Fruit fly (Drosophila melanogaster): ENCODE results near the gene CG4461.

Gene CG4461

DNA sequence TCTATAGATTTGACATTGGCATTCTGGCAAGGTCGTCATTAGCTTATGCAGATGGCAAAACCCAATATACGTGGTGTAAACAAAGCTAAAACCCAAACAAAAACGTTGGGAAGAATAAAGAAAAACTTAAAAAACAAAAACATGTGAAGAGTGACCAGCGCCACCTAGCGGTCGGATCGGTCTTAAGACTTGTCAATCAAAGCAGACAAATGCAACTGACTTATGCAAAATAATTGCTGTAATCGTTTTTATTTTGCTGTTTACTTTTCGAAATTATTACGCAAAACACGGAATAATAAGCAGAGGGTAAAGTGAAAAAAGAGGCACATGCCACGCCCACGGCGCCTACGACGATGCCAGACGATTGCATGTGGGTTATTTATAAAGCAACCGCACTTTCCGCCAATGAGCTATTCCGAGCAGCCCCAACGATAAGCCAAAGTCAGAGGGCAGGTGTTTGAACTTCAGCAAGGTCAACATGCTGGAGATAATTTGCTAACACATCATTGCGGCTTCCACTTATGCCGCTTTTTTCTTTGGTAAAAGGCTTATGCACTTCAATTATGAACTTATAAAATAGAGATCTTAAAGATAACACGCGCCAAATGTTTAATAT is 19.0 kb upstream of the CG4461 start:
- TF ChIP-seq psq (optimal IDR thresholded peaks at IDR 0.05), result no peak
- no peak for TF ChIP-seq pan (optimal IDR thresholded peaks at IDR 0.05)
- no peak for TF ChIP-seq EcR (GFP tag; optimal IDR thresholded peaks at IDR 0.05)
- TF ChIP-seq usp (GFP tag; optimal IDR thresholded peaks at IDR 0.05), result no peak
- no peak for TF ChIP-seq Dll (optimal IDR thresholded peaks at IDR 0.05)
- no peak for TF ChIP-seq CG8478 (optimal IDR thresholded peaks at IDR 0.05)

DNA sequence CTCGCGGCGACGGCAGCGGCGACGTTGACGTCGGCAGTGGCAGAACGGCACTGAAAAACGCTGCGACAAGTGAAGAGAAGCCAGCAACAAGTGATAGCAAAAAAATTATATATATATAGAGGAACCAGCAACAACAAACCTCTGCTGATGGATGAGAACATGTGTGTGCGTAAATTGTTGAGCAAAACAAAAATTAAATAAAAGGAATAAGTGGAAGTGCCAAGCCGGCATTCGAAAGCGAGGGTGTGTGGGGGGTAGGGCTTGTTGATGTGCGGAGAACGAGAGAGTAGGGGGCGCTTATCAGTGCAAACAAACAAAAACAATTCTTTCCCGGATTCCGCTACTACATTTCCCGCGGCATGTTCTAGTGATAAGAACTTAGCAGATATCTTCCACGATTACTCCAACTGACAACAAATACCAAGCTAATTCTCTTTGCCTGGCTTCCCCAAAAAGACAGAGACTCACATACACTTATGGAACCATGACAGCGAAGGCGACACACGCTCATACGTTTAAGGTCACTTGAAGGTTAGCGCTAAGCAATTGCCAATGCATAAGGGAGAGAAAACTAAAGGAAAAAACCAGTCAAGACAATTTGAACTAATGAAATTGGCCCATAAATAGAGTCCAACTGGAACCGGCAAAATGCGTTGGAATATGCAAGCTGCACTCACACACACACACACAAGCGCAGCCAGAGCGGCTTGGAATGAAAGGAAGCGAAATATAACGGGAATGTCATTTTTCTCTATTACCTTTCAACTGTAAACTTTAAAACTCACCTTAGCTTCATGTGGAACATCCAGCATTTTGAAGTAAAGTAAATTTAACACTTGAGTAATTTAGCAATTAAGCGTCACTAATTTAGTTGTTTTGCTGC is 17.2 kb upstream of the CG4461 start:
- no peak for TF ChIP-seq pan (optimal IDR thresholded peaks at IDR 0.05)
- no peak for TF ChIP-seq psq (optimal IDR thresholded peaks at IDR 0.05)
- TF ChIP-seq usp (GFP tag; optimal IDR thresholded peaks at IDR 0.05), result no peak
- TF ChIP-seq Dll (optimal IDR thresholded peaks at IDR 0.05), result no peak
- TF ChIP-seq EcR (GFP tag; optimal IDR thresholded peaks at IDR 0.05), result no peak
- no peak for TF ChIP-seq CG8478 (optimal IDR thresholded peaks at IDR 0.05)

DNA sequence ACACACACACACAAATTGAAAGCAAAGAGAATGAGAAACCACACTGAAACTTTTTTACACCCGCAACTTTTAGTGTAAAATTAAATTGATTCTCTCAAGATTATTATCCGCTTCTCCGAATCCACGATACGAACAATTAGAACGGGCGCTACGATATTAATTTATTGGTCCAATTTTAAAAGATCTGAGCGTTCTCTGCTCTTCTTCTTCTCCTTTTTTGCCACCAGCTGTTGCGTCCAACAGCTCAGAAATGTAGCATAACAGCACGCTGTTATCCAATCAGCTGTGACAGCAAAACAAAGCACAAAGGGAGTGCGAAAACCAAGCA is 16.6 kb upstream of the CG4461 start, which contains the start of the genes UGP and Svip:
TSS of gene UGP (minus strand) at position 223 of the 328 bp plus-strand sequence.
TSS of gene Svip (plus strand) at position 287 of the 328 bp plus-strand sequence.
- TF ChIP-seq EcR (GFP tag; optimal IDR thresholded peaks at IDR 0.05) (no peak), usp (GFP tag; optimal IDR thresholded peaks at IDR 0.05) (no peak), pan (optimal IDR thresholded peaks at IDR 0.05) (no peak), Dll (optimal IDR thresholded peaks at IDR 0.05) (no peak), CG8478 (optimal IDR thresholded peaks at IDR 0.05) (no peak), psq (optimal IDR thresholded peaks at IDR 0.05) (no peak)

DNA sequence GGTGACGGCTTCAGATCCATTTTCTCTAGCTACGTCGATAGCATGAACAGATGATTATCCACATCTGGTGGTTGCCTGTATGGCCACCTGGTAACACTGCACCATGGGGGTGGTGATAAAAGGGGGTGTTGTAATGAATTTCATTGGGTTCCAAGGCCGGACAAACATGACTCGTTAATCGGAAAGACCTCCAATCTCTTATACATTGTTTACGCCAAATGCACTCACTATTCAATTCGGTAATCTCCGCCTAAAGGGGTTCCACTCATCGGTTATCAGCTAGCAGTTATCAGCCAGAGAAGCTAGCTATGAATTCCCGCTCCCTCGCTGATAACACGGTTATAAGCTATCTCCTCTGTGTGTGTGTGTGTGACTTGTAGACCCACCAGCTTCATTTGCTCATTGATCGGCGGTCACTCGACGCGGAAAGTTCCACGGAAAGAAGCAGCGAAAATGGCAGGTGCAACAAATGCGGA is 15.0 kb upstream of the CG4461 start, which contains the start of gene Pdxk:
TSS of gene Pdxk (plus strand) at position 100 of the 476 bp plus-strand sequence.
- TF ChIP-seq usp (GFP tag; optimal IDR thresholded peaks at IDR 0.05) (no peak), Dll (optimal IDR thresholded peaks at IDR 0.05) (no peak), EcR (GFP tag; optimal IDR thresholded peaks at IDR 0.05) (no peak), CG8478 (optimal IDR thresholded peaks at IDR 0.05) (no peak), pan (optimal IDR thresholded peaks at IDR 0.05) (no peak)

DNA sequence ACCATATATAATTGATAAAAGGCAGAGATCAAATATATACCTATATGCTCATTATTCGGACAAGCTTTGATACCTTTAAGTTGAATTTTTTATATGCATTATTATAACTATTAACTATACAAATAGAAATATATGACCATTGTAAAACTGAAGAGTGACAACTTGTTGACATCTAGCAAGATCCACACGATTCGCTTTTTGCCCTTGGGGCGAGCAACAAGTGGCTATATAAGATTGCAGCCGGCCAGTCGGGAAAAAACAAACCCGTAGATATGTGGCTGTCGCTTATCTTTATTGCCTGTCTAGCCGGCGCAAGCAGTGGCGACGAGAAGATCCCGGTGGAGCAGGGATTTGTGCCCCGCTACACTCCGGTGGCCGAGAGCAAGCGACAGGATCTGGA is 13.3 kb upstream of the CG4461 start, which contains the start of gene CG34456:
TSS of gene CG34456 (plus strand) at position 215 of the 400 bp plus-strand sequence.
- TF ChIP-seq CG8478 (optimal IDR thresholded peaks at IDR 0.05) (no peak), pan (optimal IDR thresholded peaks at IDR 0.05) (no peak), Dll (optimal IDR thresholded peaks at IDR 0.05) (no peak), EcR (GFP tag; optimal IDR thresholded peaks at IDR 0.05) (no peak), psq (optimal IDR thresholded peaks at IDR 0.05) (no peak), usp (GFP tag; optimal IDR thresholded peaks at IDR 0.05) (no peak)

DNA sequence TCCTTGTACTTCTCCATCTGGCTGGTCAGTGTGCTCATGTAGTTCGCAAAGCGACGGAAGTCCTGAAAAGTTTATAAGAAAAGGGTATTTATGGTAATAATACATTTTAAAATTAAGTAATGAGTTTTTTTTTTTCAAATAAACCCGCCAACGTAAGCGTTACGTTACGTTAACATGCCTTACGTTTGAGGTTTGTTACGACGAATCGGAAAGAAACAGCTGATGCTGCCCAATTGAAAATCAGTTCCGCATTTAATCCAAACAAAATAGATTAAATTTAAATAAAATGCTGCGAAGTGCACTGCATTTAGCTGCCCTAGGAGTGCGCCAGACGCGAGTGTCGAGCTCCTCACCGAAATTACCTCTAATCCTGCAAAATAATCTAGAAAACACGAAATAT is 11.1 kb upstream of the CG4461 start, which contains the start of gene mRRF1:
TSS of gene mRRF1 (plus strand) at position 220 of the 400 bp plus-strand sequence.
- TF ChIP-seq pan (optimal IDR thresholded peaks at IDR 0.05) (no peak), Dll (optimal IDR thresholded peaks at IDR 0.05) (no peak), usp (GFP tag; optimal IDR thresholded peaks at IDR 0.05) (no peak), CG8478 (optimal IDR thresholded peaks at IDR 0.05) (no peak), EcR (GFP tag; optimal IDR thresholded peaks at IDR 0.05) (no peak), psq (optimal IDR thresholded peaks at IDR 0.05) (no peak)

DNA sequence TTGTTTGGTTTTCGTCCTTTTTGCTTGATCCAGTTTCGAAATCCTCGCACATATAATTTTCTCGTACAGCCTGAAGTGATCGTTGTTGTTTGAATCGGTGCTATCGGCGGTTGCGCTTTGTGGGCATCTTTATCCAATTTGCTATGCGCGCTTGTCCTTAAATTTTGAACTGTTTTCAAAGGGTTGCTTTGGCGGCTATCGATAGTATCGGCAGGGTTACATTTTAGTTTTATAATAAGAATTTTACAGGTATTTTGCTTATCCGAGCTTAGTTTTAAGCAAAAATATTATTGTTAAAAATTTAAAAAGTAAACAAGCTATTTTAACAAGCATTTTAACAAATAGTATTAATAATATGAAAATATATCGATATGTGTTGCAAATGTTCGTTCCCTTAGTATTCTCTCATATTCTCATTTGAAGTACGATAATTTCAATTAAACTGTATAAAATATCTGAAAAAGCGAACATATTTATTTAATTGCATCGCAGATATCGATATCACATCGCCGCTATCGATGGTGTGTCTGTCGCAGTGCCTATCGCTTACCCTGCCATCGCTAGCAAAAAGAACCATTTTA is 8.3 kb upstream of the CG4461 start, which contains the start of the genes Klp67A and CG4452:
TSS of gene Klp67A (minus strand) at position 197 of the 581 bp plus-strand sequence.
TSS of gene CG4452 (plus strand) at position 528 of the 581 bp plus-strand sequence.
- TF ChIP-seq usp (GFP tag; optimal IDR thresholded peaks at IDR 0.05) (no peak), psq (optimal IDR thresholded peaks at IDR 0.05) (peak; percentile 62)

DNA sequence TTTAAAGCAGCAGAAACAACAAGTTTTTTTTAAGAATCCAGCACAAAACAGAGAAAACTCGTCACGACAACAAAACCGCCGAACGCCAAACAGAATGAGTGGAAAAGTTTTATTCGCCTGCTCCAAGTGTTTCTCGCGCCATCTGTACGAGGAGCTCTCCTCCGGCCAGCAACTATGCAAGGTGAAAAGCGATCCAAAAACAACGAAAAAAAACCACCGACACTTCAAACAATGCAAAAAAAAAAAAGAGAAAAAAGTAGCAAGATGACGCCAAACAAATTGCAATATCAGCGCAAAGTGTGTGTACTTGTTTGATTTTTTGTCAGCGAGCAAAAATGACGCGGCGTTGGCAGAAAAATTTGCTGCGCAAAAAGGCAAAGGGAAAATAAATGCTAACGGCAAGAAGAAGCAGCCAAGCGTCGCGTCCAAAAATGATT is 7.8 kb upstream of the CG4461 start:
- TF ChIP-seq psq (optimal IDR thresholded peaks at IDR 0.05), result no peak
- TF ChIP-seq CG8478 (optimal IDR thresholded peaks at IDR 0.05), result no peak
- no peak for TF ChIP-seq usp (GFP tag; optimal IDR thresholded peaks at IDR 0.05)
- no peak for TF ChIP-seq EcR (GFP tag; optimal IDR thresholded peaks at IDR 0.05)
- TF ChIP-seq Dll (optimal IDR thresholded peaks at IDR 0.05), result no peak
- TF ChIP-seq pan (optimal IDR thresholded peaks at IDR 0.05), result no peak

DNA sequence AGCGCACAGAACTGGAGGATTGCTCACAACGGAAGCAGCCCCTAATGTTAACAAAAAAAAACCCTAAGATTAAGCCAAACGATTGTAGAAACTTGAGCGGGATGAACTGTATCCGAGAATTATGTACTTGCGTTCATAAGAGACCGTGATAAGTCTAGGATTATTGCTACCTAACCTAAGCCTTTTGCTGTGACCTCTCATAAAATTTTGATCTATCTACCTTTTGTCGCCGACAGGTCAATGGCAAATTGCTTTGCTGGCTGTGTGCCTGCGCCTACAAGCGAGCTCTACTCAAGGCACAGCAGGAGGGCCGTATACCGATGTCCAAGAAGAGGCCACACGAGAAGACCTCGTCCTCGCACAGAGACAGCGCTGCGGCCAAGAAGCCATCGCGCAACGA is 6.6 kb upstream of the CG4461 start:
- TF ChIP-seq pan (optimal IDR thresholded peaks at IDR 0.05), result no peak

DNA sequence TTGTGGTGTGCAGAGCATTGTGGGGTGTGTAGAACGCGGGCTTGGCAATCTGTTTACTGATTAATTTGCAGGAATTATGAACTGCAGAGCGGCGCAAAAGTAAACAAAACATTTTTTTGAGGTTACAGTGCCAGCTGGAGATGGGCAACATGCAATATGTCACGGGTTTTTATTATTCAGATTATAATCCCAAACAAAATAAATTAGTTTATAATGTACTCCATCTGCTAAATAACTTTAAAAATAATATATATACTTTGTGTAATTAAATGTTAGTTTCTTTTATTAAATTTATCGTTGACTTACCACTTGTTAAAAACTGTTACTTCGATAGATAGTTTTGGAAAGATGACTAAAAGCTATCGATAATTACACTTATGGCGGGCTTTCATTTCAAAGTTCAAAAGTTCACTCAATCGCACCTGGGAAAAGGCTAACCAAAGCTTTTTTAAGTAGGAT is 4.3 kb upstream of the CG4461 start, which contains the start of gene Fdx1:
TSS of gene Fdx1 (minus strand) at position 332 of the 459 bp plus-strand sequence.
- TF ChIP-seq pan (optimal IDR thresholded peaks at IDR 0.05) (no peak), EcR (GFP tag; optimal IDR thresholded peaks at IDR 0.05) (no peak), Dll (optimal IDR thresholded peaks at IDR 0.05) (no peak), CG8478 (optimal IDR thresholded peaks at IDR 0.05) (no peak), psq (optimal IDR thresholded peaks at IDR 0.05) (no peak), usp (GFP tag; optimal IDR thresholded peaks at IDR 0.05) (no peak)

DNA sequence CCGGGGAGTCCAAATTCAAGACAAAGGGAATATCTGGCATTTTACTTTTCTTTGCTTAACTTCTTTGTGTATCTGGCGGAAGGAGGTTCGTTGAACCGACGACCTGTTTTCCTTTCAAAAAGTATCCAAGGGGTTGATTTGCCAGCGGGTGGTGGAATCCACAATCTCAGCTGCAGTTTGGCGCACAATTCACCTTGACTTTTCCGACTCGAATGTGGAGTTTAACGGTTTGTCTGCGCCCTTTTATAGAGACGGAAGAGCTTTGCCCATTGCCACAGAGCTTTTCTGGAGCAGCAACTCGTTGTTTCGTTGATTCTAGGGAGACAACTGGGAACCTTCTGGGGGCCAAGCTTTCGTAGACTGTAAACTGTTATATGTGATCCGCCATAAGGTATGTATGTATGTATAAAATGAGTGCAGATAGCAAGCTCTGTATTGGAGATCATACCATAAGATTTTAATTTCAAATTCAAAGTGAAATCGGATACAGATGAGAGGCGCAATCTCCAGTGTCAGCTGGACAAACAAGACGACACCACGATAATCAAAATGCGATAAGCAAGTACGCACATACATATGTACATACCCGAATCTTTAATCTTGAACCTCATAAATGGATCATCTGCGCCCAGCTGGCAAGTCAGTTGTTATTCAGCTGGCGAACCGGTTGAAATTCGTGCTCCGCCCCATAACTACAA is 2.8 kb upstream of the CG4461 start, which contains the start of the genes Hsp67Bc, CG4456 and Hsp22:
TSS of gene Hsp67Bc (minus strand) at position 220 of the 698 bp plus-strand sequence.
TSS of gene CG4456 (plus strand) at position 445 of the 698 bp plus-strand sequence.
TSS of gene Hsp22 (plus strand) at position 654 of the 698 bp plus-strand sequence.
- TF ChIP-seq psq (optimal IDR thresholded peaks at IDR 0.05) (no peak), EcR (GFP tag; optimal IDR thresholded peaks at IDR 0.05) (peak in 1 of 2 experiments; percentile 72)

Data from whole organism.